Worm (Caenorhabditis elegans): ENCODE results near the gene fsn-1.
"Not testable (repeated sequence)": the region's sequence is repeated elsewhere in the genome, so short reads cannot be mapped to it uniquely, and the experiment has no call there.

Gene fsn-1

ce11 chrIII:4948631-4949030, 11.5 kb downstream of the fsn-1 start:
- TF ChIP-seq W03F9.2 (tag; optimal IDR thresholded peaks at IDR 0.05): no peak

- TF ChIP-seq him-1 (tag; optimal IDR thresholded peaks at IDR 0.05) (peak; percentile 27), W03F9.2 (tag; optimal IDR thresholded peaks at IDR 0.05) (no peak), dao-5 (tag; optimal IDR thresholded peaks at IDR 0.05) (no peak)
Measured at ce11 chrIII:4950345-4950744, 13.2 kb downstream of the fsn-1 start.

- TF ChIP-seq W03F9.2 (tag; optimal IDR thresholded peaks at IDR 0.05) (no peak), him-1 (tag; optimal IDR thresholded peaks at IDR 0.05) (no peak), dao-5 (tag; optimal IDR thresholded peaks at IDR 0.05) (no peak)
Measured at ce11 chrIII:4951210-4951609, 14.1 kb downstream of the fsn-1 start.

- no peak for TF ChIP-seq him-1 (tag; optimal IDR thresholded peaks at IDR 0.05)
- TF ChIP-seq dao-5 (tag; optimal IDR thresholded peaks at IDR 0.05): no peak
- no peak for TF ChIP-seq W03F9.2 (tag; optimal IDR thresholded peaks at IDR 0.05)
Measured at ce11 chrIII:4951824-4952223, 14.7 kb downstream of the fsn-1 start, which contains the start of gene flh-2. TSS of gene flh-2 (plus strand) at chrIII:4952124.

DNA sequence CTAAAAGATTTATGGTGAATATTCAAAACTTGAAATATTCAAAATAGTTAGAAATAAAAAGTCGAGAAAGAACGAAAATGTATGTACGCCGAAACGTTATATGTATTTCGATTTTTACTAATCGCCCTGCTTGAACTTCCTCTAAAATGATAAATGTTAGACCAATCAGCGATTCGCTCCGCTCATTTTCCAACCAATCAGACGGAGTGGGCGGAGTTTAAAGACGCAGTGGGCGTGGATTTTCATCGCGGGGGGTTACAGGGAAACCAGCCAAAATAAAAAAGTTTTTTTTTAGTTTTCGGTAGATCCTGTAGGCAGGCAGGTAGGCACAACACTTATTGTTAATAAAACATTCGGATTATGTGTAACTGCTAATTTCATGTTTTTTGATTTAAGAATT, 15.8 kb downstream of the fsn-1 start:
- TF ChIP-seq dao-5 (tag; optimal IDR thresholded peaks at IDR 0.05): no peak
- no peak for TF ChIP-seq W03F9.2 (tag; optimal IDR thresholded peaks at IDR 0.05)
- TF ChIP-seq him-1 (tag; optimal IDR thresholded peaks at IDR 0.05): no peak

DNA sequence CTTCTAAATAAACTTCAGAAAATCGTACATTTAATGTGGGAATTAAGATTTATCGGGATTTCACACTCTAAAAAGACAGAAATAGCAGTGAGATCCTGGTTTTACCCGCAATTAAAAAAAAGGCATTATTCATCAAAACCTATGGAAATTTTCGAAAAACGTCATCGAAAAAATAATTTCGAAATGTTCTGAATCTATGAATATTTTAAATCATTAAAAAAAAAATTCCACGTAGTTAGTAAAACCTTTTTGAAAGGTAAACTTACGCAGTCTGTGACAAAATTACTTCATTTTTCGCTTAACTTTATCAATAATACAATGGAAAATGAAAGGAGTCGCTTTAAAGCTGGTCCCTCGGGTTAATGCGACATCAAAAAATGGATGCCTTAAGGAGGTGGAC, 19.4 kb downstream of the fsn-1 start, which contains the start of gene C26E6.1:
Gene C26E6.1, plus strand, starts transcription at position 301 of the 400 bp plus-strand sequence.
- TF ChIP-seq dao-5 (tag; optimal IDR thresholded peaks at IDR 0.05): no peak
- no peak for TF ChIP-seq him-1 (tag; optimal IDR thresholded peaks at IDR 0.05)
- no peak for TF ChIP-seq W03F9.2 (tag; optimal IDR thresholded peaks at IDR 0.05)

ce11 chrIII:4960204-4960603, 23.1 kb downstream of the fsn-1 start, which contains the start of gene C27F2.4:
TSS of gene C27F2.4 (minus strand) at chrIII:4960304.
- TF ChIP-seq dao-5 (tag; optimal IDR thresholded peaks at IDR 0.05) (no peak), W03F9.2 (tag; optimal IDR thresholded peaks at IDR 0.05) (no peak), him-1 (tag; optimal IDR thresholded peaks at IDR 0.05) (no peak)

DNA sequence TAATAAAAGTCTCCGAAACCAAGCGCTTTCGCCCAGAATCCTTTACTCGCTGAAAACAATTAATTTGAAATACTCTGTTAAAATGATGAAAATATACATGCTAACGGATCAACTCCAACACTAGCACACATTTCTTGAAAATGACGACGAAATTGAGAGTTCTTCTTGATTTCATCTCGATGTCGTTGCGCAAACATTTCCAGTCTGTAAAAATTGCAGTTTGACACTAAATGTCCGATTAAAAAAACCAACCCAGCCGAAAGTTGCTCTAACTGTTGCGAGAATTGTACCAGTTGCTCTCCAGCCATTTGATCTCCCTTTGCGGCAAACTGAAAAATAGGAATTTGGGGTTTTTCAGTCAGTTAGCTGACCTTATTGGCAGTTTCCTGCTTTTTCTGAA, 24.2 kb downstream of the fsn-1 start:
- no peak for TF ChIP-seq W03F9.2 (tag; optimal IDR thresholded peaks at IDR 0.05)

DNA sequence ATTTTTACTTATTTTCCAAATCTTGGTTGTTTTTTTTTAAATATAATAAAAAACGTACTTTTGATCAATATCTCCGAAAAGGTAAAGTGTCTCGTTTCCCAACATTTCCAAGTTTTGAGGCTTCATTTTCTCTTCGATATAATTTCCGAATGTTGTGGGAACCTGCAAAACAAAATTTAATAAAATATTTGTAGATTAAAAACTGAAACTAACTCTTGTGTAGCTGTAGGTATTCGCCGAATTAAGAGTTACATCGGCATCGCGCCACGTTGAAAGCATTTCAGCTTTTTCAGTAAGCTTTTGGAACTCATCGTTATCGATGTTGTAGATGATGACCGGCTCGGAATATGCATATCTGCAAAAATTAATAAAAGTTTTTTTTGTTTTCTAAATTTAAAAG, 25.3 kb downstream of the fsn-1 start, which contains the start of gene vps-22:
Gene vps-22, minus strand, starts transcription at position 101 of the 400 bp plus-strand sequence.
- no peak for TF ChIP-seq him-1 (tag; optimal IDR thresholded peaks at IDR 0.05)
- no peak for TF ChIP-seq dao-5 (tag; optimal IDR thresholded peaks at IDR 0.05)
- TF ChIP-seq W03F9.2 (tag; optimal IDR thresholded peaks at IDR 0.05): no peak

DNA sequence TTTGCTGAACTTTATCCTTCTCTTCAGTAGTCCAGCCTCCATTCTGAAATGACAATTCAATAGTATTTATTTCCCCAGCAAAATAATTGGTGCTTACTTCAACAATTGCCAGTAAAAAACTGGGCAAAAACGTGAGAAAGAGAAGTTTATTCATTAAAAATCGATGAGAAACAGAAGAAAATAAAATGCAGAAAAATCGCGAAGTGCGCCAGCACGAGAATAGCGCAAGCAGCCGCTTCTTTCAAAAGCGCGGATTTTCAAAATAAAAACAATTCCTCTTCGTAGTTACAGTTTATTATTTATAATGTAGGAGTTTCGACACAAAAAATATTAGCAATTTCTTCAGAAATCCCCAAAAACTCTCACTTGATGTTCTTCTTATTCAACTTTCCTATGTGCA, 25.8 kb downstream of the fsn-1 start, which contains the start of gene C27F2.9:
Gene C27F2.9, minus strand, starts transcription at position 159 of the 400 bp plus-strand sequence.
- TF ChIP-seq him-1 (tag; optimal IDR thresholded peaks at IDR 0.05) (peak; percentile 85), W03F9.2 (tag; optimal IDR thresholded peaks at IDR 0.05) (peak; percentile 93), dao-5 (tag; optimal IDR thresholded peaks at IDR 0.05) (no peak)

- TF ChIP-seq him-1 (tag; optimal IDR thresholded peaks at IDR 0.05): no peak
Measured at ce11 chrIII:4965271-4965670, 28.1 kb downstream of the fsn-1 start, which contains the start of gene nca-2. TSS of gene nca-2 (plus strand) at chrIII:4965571.

ce11 chrIII:4967236-4967635, 30.1 kb downstream of the fsn-1 start:
- TF ChIP-seq dao-5 (tag; optimal IDR thresholded peaks at IDR 0.05) (no peak), W03F9.2 (tag; optimal IDR thresholded peaks at IDR 0.05) (no peak), him-1 (tag; optimal IDR thresholded peaks at IDR 0.05) (no peak)

ce11 chrIII:4968146-4968545, 31.0 kb downstream of the fsn-1 start:
- TF ChIP-seq him-1 (tag; optimal IDR thresholded peaks at IDR 0.05) (no peak), W03F9.2 (tag; optimal IDR thresholded peaks at IDR 0.05) (no peak), dao-5 (tag; optimal IDR thresholded peaks at IDR 0.05) (no peak)

DNA sequence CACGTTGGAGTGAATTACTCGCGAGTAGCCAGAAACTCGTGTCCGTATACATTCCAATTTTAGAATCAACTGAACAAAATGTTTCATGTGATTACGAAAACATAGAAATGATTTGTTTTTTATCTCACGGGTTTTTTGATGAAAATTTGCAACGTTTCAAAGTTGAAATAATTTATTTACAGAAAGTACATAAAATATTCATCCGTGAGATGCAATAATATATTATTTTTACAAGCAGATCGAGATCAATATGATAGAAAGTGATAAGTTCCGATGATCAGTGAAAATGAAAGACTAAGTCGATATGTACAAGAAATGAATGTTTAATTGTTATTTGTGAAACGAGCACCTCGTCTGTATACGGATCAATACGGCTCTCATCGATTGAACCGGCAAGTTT, 43.2 kb downstream of the fsn-1 start, which contains the start of gene C27F2.6:
Gene C27F2.6, minus strand, starts transcription at position 101 of the 400 bp plus-strand sequence.
- TF ChIP-seq dao-5, him-1, W03F9.2 (tag; optimal IDR thresholded peaks at IDR 0.05): not testable (repeated sequence)

ce11 chrIII:4983961-4984360, 46.8 kb downstream of the fsn-1 start:
- TF ChIP-seq dao-5 (tag; optimal IDR thresholded peaks at IDR 0.05) (no peak), W03F9.2 (tag; optimal IDR thresholded peaks at IDR 0.05) (no peak), him-1 (tag; optimal IDR thresholded peaks at IDR 0.05) (no peak)

All from whole organism, L4/young adult.